Worm (Caenorhabditis elegans) whole organism, young adult: Measurements from ENCODE around the gene Y40B10A.5.

Experiments used
- B0336.3 ChIP-seq: fragments of 200-800 bp; sonication (Bioruptor generic); IDR thresholded peaks from 2 replicates; pipeline ENCODE4 v1.3.6; 2022; ENCODE audit warnings: missing genetic modification characterization, missing compliant biosample characterization
- C06A6.2 ChIP-seq: fragments of 200-800 bp; sonication (Bioruptor generic); conservative IDR thresholded peaks from 2 replicates; pipeline ENCODE4 v1.3.6; 2022; ENCODE audit warnings: missing genetic modification characterization, missing compliant biosample characterization
- C17E4.6 ChIP-seq: fragments of 200-800 bp; sonication (Bioruptor generic); IDR thresholded peaks from 2 replicates; pipeline ENCODE4 v1.3.6; 2022; ENCODE audit warnings: missing genetic modification reagents, missing genetic modification characterization, missing compliant biosample characterization
- F22D6.2 ChIP-seq: sonication (generic microtip); optimal IDR thresholded peaks from 2 replicates; lab custom pipeline; 2016; ENCODE audit warnings: mild to moderate bottlenecking, missing genetic modification characterization, missing compliant biosample characterization
- F39B2.1 ChIP-seq: fragments of 200-800 bp; sonication (Bioruptor generic); IDR thresholded peaks from 2 replicates; pipeline ENCODE4 v1.3.6; 2022; ENCODE audit warnings: missing genetic modification reagents, missing genetic modification characterization, missing compliant biosample characterization
- F49E8.2 ChIP-seq: sonication (generic microtip); optimal IDR thresholded peaks from 3 replicates; lab custom pipeline; 2017; ENCODE audit warnings: missing genetic modification characterization, mild to moderate bottlenecking, missing compliant biosample characterization, antibody characterized with exemption, moderate library complexity; ENCODE audit not compliant: insufficient read depth
- F57C9.4 ChIP-seq: sonication (generic microtip); optimal IDR thresholded peaks from 2 replicates; lab custom pipeline; 2017; ENCODE audit warnings: mild to moderate bottlenecking, missing genetic modification characterization, missing compliant biosample characterization
- K12H6.12 ChIP-seq: fragments of 200-800 bp; sonication (Bioruptor generic); optimal IDR thresholded peaks from 2 replicates; lab custom pipeline; 2018; ENCODE audit warnings: mild to moderate bottlenecking, missing genetic modification characterization, missing compliant biosample characterization
- Y53F4B.3 ChIP-seq: fragments of 200-800 bp; sonication (Bioruptor generic); IDR thresholded peaks from 2 replicates; pipeline ENCODE4 v1.3.6; 2022; ENCODE audit warnings: missing genetic modification reagents, missing genetic modification characterization, missing compliant biosample characterization
- Y56A3A.18 ChIP-seq: fragments of 200-800 bp; sonication (Bioruptor generic); IDR thresholded peaks from 2 replicates; pipeline ENCODE4 v1.3.6; 2022; ENCODE audit warnings: missing genetic modification reagents, missing genetic modification characterization, missing compliant biosample characterization
- Y79H2A.3 ChIP-seq: fragments of 200-800 bp; sonication (Bioruptor generic); conservative IDR thresholded peaks from 2 replicates; pipeline ENCODE4 v1.3.6; 2022; ENCODE audit warnings: missing genetic modification reagents, missing genetic modification characterization, missing compliant biosample characterization
- Y95B8A.8 ChIP-seq: fragments of 200-800 bp; sonication (Bioruptor generic); IDR thresholded peaks from 2 replicates; pipeline ENCODE4 v1.3.6; 2022; ENCODE audit warnings: missing genetic modification reagents, missing genetic modification characterization, missing compliant biosample characterization
- ama-1 ChIP-seq, 3 experiments: fragments of 150-350 bp in 1 of 3; sonication (generic microtip) in 2 of 3; optimal IDR thresholded peaks; 2 replicates each; lab custom pipeline; 2014 to 2018; ENCODE audit warnings: missing biosample characterization in 2 of 3, missing genetic modification characterization in 2 of 3, missing genetic modification reagents in 2 of 3
- athp-1 ChIP-seq: sonication (generic microtip); optimal IDR thresholded peaks from 2 replicates; lab custom pipeline; 2017; ENCODE audit warnings: mild to moderate bottlenecking, missing genetic modification characterization, missing compliant biosample characterization
- bed-1 ChIP-seq: fragments of 200-800 bp; sonication (Bioruptor generic); IDR thresholded peaks from 2 replicates; pipeline ENCODE4 v1.3.6; 2022; ENCODE audit warnings: missing genetic modification reagents, missing genetic modification characterization, missing compliant biosample characterization
- cebp-2 ChIP-seq: fragments of 200-800 bp; sonication (Bioruptor generic); IDR thresholded peaks from 2 replicates; pipeline ENCODE4 v1.3.6; 2022; ENCODE audit warnings: missing genetic modification characterization, missing compliant biosample characterization
- ceh-100 ChIP-seq: fragments of 200-800 bp; sonication (Bioruptor generic); IDR thresholded peaks from 2 replicates; pipeline ENCODE4 v1.3.6; 2022; ENCODE audit warnings: missing genetic modification reagents, missing genetic modification characterization, missing compliant biosample characterization
- ceh-79 ChIP-seq: sonication (generic microtip); optimal IDR thresholded peaks from 2 replicates; lab custom pipeline; 2017; ENCODE audit warnings: mild to moderate bottlenecking, missing genetic modification characterization, missing compliant biosample characterization
- chd-7 ChIP-seq: sonication (generic microtip); optimal IDR thresholded peaks from 2 replicates; lab custom pipeline; 2016; ENCODE audit warnings: mild to moderate bottlenecking, missing genetic modification characterization, moderate library complexity, missing compliant biosample characterization
- die-1 ChIP-seq: sonication (generic microtip); optimal IDR thresholded peaks from 2 replicates; lab custom pipeline; 2016; ENCODE audit warnings: missing genotype, mild to moderate bottlenecking, missing genetic modification characterization, missing compliant biosample characterization
- dox-1 ChIP-seq: fragments of 200-800 bp; sonication (Bioruptor generic); IDR thresholded peaks from 2 replicates; pipeline ENCODE4 v1.3.6; 2022; ENCODE audit warnings: missing genetic modification reagents, missing genetic modification characterization, missing compliant biosample characterization
- dpff-1 ChIP-seq: sonication (generic microtip); optimal IDR thresholded peaks from 2 replicates; lab custom pipeline; 2017; ENCODE audit warnings: mild to moderate bottlenecking, missing genetic modification characterization, missing compliant biosample characterization
- dpl-1 ChIP-seq: fragments of 150-350 bp; optimal IDR thresholded peaks from 2 replicates; lab custom pipeline; 2014; ENCODE audit warnings: missing biosample characterization, missing genetic modification reagents, missing genetic modification characterization
- egl-44 ChIP-seq: fragments of 200-800 bp; sonication (Bioruptor generic); IDR thresholded peaks from 2 replicates; pipeline ENCODE4 v1.3.6; 2022; ENCODE audit warnings: missing genetic modification reagents, missing genetic modification characterization, missing compliant biosample characterization
- hlh-12 ChIP-seq: sonication (generic microtip); optimal IDR thresholded peaks from 2 replicates; lab custom pipeline; 2016; ENCODE audit warnings: missing genetic modification characterization, missing compliant biosample characterization
- hmg-1.2 ChIP-seq: fragments of 200-800 bp; sonication (Bioruptor generic); IDR thresholded peaks from 2 replicates; pipeline ENCODE4 v1.3.6; 2022; ENCODE audit warnings: missing genetic modification reagents, missing genetic modification characterization, missing compliant biosample characterization
- lag-1 ChIP-seq: fragments of 200-800 bp; sonication (Bioruptor generic); IDR thresholded peaks from 2 replicates; pipeline ENCODE4 v1.3.6; 2022; ENCODE audit warnings: missing genetic modification reagents, missing genetic modification characterization, missing compliant biosample characterization
- let-526 ChIP-seq: fragments of 200-800 bp; sonication (Bioruptor generic); IDR thresholded peaks from 2 replicates; pipeline ENCODE4 v1.3.6; 2022; ENCODE audit warnings: missing genetic modification reagents, missing genetic modification characterization, missing compliant biosample characterization
- lin-54 ChIP-seq: fragments of 200-800 bp; sonication (Bioruptor generic); optimal IDR thresholded peaks from 2 replicates; lab custom pipeline; 2018; ENCODE audit warnings: mild to moderate bottlenecking, missing genetic modification characterization, missing compliant biosample characterization
- lsy-27 ChIP-seq: sonication (generic microtip); optimal IDR thresholded peaks from 2 replicates; lab custom pipeline; 2017; ENCODE audit warnings: missing genetic modification characterization, mild to moderate bottlenecking, missing compliant biosample characterization, antibody characterized with exemption, missing genotype, borderline replicate concordance; ENCODE audit not compliant: insufficient read depth
- madf-3 ChIP-seq: fragments of 200-800 bp; sonication (Bioruptor generic); IDR thresholded peaks from 2 replicates; pipeline ENCODE4 v1.3.6; 2022; ENCODE audit warnings: missing genetic modification reagents, missing genetic modification characterization, missing compliant biosample characterization
- madf-6 ChIP-seq: fragments of 200-800 bp; sonication (Bioruptor generic); IDR thresholded peaks from 2 replicates; pipeline ENCODE4 v1.3.6; 2022; ENCODE audit warnings: missing genetic modification reagents, missing genetic modification characterization, missing compliant biosample characterization
- mes-4 ChIP-seq: sonication (generic microtip); optimal IDR thresholded peaks from 2 replicates; lab custom pipeline; 2016; ENCODE audit warnings: missing genotype, missing genetic modification characterization, missing compliant biosample characterization
- mxl-1 ChIP-seq: sonication (generic microtip); optimal IDR thresholded peaks from 2 replicates; lab custom pipeline; 2016; ENCODE audit warnings: missing genetic modification characterization, missing compliant biosample characterization
- nfya-1 ChIP-seq: sonication (generic microtip); optimal IDR thresholded peaks from 2 replicates; lab custom pipeline; 2017; ENCODE audit warnings: antibody characterized with exemption, missing compliant biosample characterization, missing genetic modification characterization, borderline replicate concordance; ENCODE audit not compliant: insufficient read depth
- nhr-179 ChIP-seq: sonication (generic microtip); optimal IDR thresholded peaks from 2 replicates; lab custom pipeline; 2016; ENCODE audit warnings: mild to moderate bottlenecking, missing genetic modification characterization, missing compliant biosample characterization
- nhr-27 ChIP-seq: fragments of 200-800 bp; sonication (Bioruptor generic); optimal IDR thresholded peaks from 2 replicates; lab custom pipeline; 2018; ENCODE audit warnings: mild to moderate bottlenecking, missing genetic modification characterization, moderate library complexity, missing compliant biosample characterization
- pha-4 ChIP-seq: fragments of 150-350 bp; sonication (generic microtip); optimal IDR thresholded peaks from 2 replicates; lab custom pipeline; 2014; ENCODE audit warnings: missing biosample characterization, missing genetic modification reagents, missing genetic modification characterization
- rec-8 ChIP-seq, 2 experiments: sonication (generic microtip); optimal IDR thresholded peaks; 2 replicates each; lab custom pipeline; 2016; ENCODE audit warnings: mild to moderate bottlenecking in 2 of 2, missing genetic modification characterization in 2 of 2, missing genetic modification reagents in 2 of 2, missing genotype in 2 of 2, missing biosample characterization in 1 of 2, missing compliant biosample characterization in 1 of 2, moderate library complexity in 1 of 2
- sdz-38 ChIP-seq: sonication (generic microtip); optimal IDR thresholded peaks from 2 replicates; lab custom pipeline; 2016; ENCODE audit warnings: missing genotype, missing genetic modification characterization, missing compliant biosample characterization
- sea-2 ChIP-seq: fragments of 200-800 bp; sonication (Bioruptor generic); IDR thresholded peaks from 2 replicates; pipeline ENCODE4 v1.3.6; 2022; ENCODE audit warnings: missing genetic modification characterization, missing compliant biosample characterization
- snpc-1.3 ChIP-seq: sonication (generic microtip); optimal IDR thresholded peaks from 2 replicates; lab custom pipeline; 2017; ENCODE audit warnings: missing genetic modification characterization, mild to moderate bottlenecking, missing compliant biosample characterization, antibody characterized with exemption, moderate library complexity, missing genotype, missing genetic modification reagents; ENCODE audit not compliant: insufficient read depth
- tlf-1 ChIP-seq: fragments of 200-800 bp; sonication (Bioruptor generic); optimal IDR thresholded peaks from 2 replicates; lab custom pipeline; 2018; ENCODE audit warnings: mild to moderate bottlenecking, missing genetic modification characterization, missing compliant biosample characterization
- unc-62 ChIP-seq: fragments of 150-350 bp; optimal IDR thresholded peaks from 2 replicates; lab custom pipeline; 2014; ENCODE audit warnings: missing biosample characterization, missing genetic modification reagents, missing genetic modification characterization
- zim-3 ChIP-seq: sonication (generic microtip); optimal IDR thresholded peaks from 2 replicates; lab custom pipeline; 2017; ENCODE audit warnings: mild to moderate bottlenecking, missing genetic modification characterization, moderate library complexity, missing compliant biosample characterization
- ztf-25 ChIP-seq: fragments of 200-800 bp; sonication (Bioruptor generic); IDR thresholded peaks from 2 replicates; pipeline ENCODE4 v1.3.6; 2022; ENCODE audit warnings: missing genetic modification reagents, missing genetic modification characterization, missing compliant biosample characterization
- ztf-26 ChIP-seq: sonication (generic microtip); optimal IDR thresholded peaks from 2 replicates; lab custom pipeline; 2017; ENCODE audit warnings: missing genetic modification characterization, missing compliant biosample characterization
- ztf-28 ChIP-seq: fragments of 200-800 bp; sonication (Bioruptor generic); IDR thresholded peaks from 2 replicates; pipeline ENCODE4 v1.3.6; 2022; ENCODE audit warnings: missing genetic modification reagents, missing genetic modification characterization, missing compliant biosample characterization

Y40B10A.5 gene

ce11 chrV:2067985-2068499 lies 22.2 kb upstream of the Y40B10A.5 start, which contains the start of gene lbp-9 (continued):
- TF ChIP-seq lag-1 (no peak), hmg-1.2 (GFP tag; lab: Robert Waterston, UW) (peak; percentile 76; the same call in 1 of the 2 replicates), bed-1 (GFP tag; lab: Robert Waterston, UW) (no peak), ztf-26 (tag; lab: Kevin White, UChicago) (no peak), F57C9.4 (tag; lab: Kevin White, UChicago) (no peak), mes-4 (tag; lab: Kevin White, UChicago) (no peak), madf-3 (no peak), hlh-12 (no peak), madf-6 (GFP tag; lab: Robert Waterston, UW) (no peak), C06A6.2 (GFP tag; lab: Robert Waterston, UW) (0 out of 2 replicates have a peak, but pooled peaks have one; percentile 34), ama-1 (optimal IDR thresholded peaks at IDR 0.05; lab: Kevin White, UChicago) (peak; percentile 34), ama-1 (GFP tag; optimal IDR thresholded peaks at IDR 0.05; lab: Kevin White, UChicago) (no peak), ztf-25 (GFP tag; lab: Robert Waterston, UW) (no peak), F22D6.2 (tag; lab: Kevin White, UChicago) (no peak), zim-3 (tag; lab: Kevin White, UChicago) (peak; percentile 33), tlf-1 (GFP tag; lab: Kevin White, UChicago) (no peak), nfya-1 (tag; lab: Kevin White, UChicago) (no peak), unc-62 (no peak), die-1 (tag; lab: Kevin White, UChicago) (no peak), B0336.3 (GFP tag; lab: Robert Waterston, UW) (peak; percentile 38; the same call in 1 of the 2 replicates), rec-8 (tag; optimal IDR thresholded peaks at IDR 0.05; lab: Kevin White, UChicago) (no peak), dpl-1 (GFP tag; lab: Kevin White, UChicago) (no peak), ceh-79 (no peak), chd-7 (tag; lab: Kevin White, UChicago) (peak; percentile 36), nhr-27 (tag; lab: Kevin White, UChicago) (no peak), Y79H2A.3 (GFP tag; lab: Robert Waterston, UW) (peak; percentile 71; the same call in 1 of the 2 replicates), dpff-1 (tag; lab: Kevin White, UChicago) (no peak), lsy-27 (tag; lab: Kevin White, UChicago) (no peak), Y95B8A.8 (GFP tag; lab: Robert Waterston, UW) (peak; percentile 42; the same call in 1 of the 2 replicates), K12H6.12 (tag; lab: Kevin White, UChicago) (peak; percentile 61), ztf-28 (no peak), F49E8.2 (no peak), pha-4 (tag; lab: Kevin White, UChicago) (no peak), C17E4.6 (GFP tag; lab: Robert Waterston, UW) (no peak), F39B2.1 (GFP tag; lab: Robert Waterston, UW) (no peak), athp-1 (tag; lab: Kevin White, UChicago) (peak; percentile 0), let-526 (GFP tag; lab: Robert Waterston, UW) (no peak), egl-44 (GFP tag; lab: Robert Waterston, UW) (peak; percentile 43; the same call in 1 of the 2 replicates), nhr-179 (tag; lab: Kevin White, UChicago) (no peak), ceh-100 (GFP tag; lab: Robert Waterston, UW) (no peak), snpc-1.3 (tag; lab: Kevin White, UChicago) (no peak), lin-54 (GFP tag; lab: Kevin White, UChicago) (peak; percentile 51), cebp-2 (GFP tag; lab: Robert Waterston, UW) (no peak), dox-1 (GFP tag; lab: Robert Waterston, UW) (peak; percentile 67; the same call in 1 of the 2 replicates), sea-2 (GFP tag; lab: Robert Waterston, UW) (no peak), Y53F4B.3 (no peak), sdz-38 (tag; lab: Kevin White, UChicago) (no peak), Y56A3A.18 (GFP tag; lab: Robert Waterston, UW) (no peak), mxl-1 (tag; lab: Kevin White, UChicago) (no peak)
